Worm (Caenorhabditis elegans): ENCODE results near the gene C02F5.3.

The C02F5.3 gene

ce11 chrIII:8227511-8227910 lies 18.2 kb upstream of the C02F5.3 start, which contains the start of gene fbxl-1 (continued):
- TF ChIP-seq madf-9 (GFP tag; conservative IDR thresholded peaks at IDR 0.05) (peak; percentile 57; the same call in 1 of the 2 replicates), lin-29 (GFP tag; IDR thresholded peaks at IDR 0.05) (no peak), rbr-2 (tag; optimal IDR thresholded peaks at IDR 0.05) (peak; percentile 87), pha-4 (GFP tag; IDR thresholded peaks at IDR 0.05) (no peak; the same call in 1 of the 2 replicates), pha-4 (tag; optimal IDR thresholded peaks at IDR 0.05) (no peak), jun-1 (tag; optimal IDR thresholded peaks at IDR 0.05) (peak; percentile 23), nhr-10 (tag; optimal IDR thresholded peaks at IDR 0.05) (no peak), R02D3.7 (tag; optimal IDR thresholded peaks at IDR 0.05) (no peak), mxl-3 (GFP tag; optimal IDR thresholded peaks at IDR 0.05) (peak; percentile 86), mes-2 (tag; optimal IDR thresholded peaks at IDR 0.05; ENCODE audit: poor library complexity, severe bottlenecking) (peak; percentile 61), lsy-2 (tag; optimal IDR thresholded peaks at IDR 0.05) (peak; percentile 80 to 82), mdl-1 (tag; optimal IDR thresholded peaks at IDR 0.05) (peak; percentile 67 to 97), nhr-76 (tag; optimal IDR thresholded peaks at IDR 0.05) (no peak), lin-15B (tag; optimal IDR thresholded peaks at IDR 0.05) (no peak), hmg-1.1 (GFP tag; IDR thresholded peaks at IDR 0.05) (peak; percentile 93), mep-1 (tag; optimal IDR thresholded peaks at IDR 0.05) (peak; percentile 90), ZK337.2 (GFP tag; IDR thresholded peaks at IDR 0.05) (no peak), dmd-6 (GFP tag; IDR thresholded peaks at IDR 0.05) (peak; percentile 86), snpc-4 (tag; optimal IDR thresholded peaks at IDR 0.05) (no peak), skn-1 (tag; optimal IDR thresholded peaks at IDR 0.05) (no peak), set-16 (GFP tag; IDR thresholded peaks at IDR 0.05) (peak; percentile 89), dmd-8 (GFP tag; IDR thresholded peaks at IDR 0.05) (no peak), nhr-102 (tag; optimal IDR thresholded peaks at IDR 0.05) (no peak), ceh-44 (GFP tag; IDR thresholded peaks at IDR 0.05) (no peak), lin-13 (GFP tag; optimal IDR thresholded peaks at IDR 0.05) (peak; percentile 37), daf-8 (GFP tag; IDR thresholded peaks at IDR 0.05) (no peak), ZK546.5 (tag; optimal IDR thresholded peaks at IDR 0.05) (peak in 1 of 2 experiments; percentile 39), saeg-2 (GFP tag; IDR thresholded peaks at IDR 0.05) (no peak), lim-7 (GFP tag; IDR thresholded peaks at IDR 0.05) (no peak), ctbp-1 (GFP tag; IDR thresholded peaks at IDR 0.05) (peak; percentile 78), unc-39 (tag; optimal IDR thresholded peaks at IDR 0.05) (no peak), ceh-32 (tag; optimal IDR thresholded peaks at IDR 0.05; ENCODE audit: poor library complexity) (no peak), ceh-28 (tag; optimal IDR thresholded peaks at IDR 0.05) (no peak), pqm-1 (tag; optimal IDR thresholded peaks at IDR 0.05) (peak; percentile 15), fkh-10 (GFP tag; optimal IDR thresholded peaks at IDR 0.05) (peak; percentile 28), duxl-1 (tag; optimal IDR thresholded peaks at IDR 0.05; ENCODE audit: poor library complexity) (peak; percentile 6), spr-3 (GFP tag; optimal IDR thresholded peaks at IDR 0.05) (no peak), lin-1 (GFP tag; IDR thresholded peaks at IDR 0.05) (0 out of 2 replicates have a peak, but pooled peaks have one; percentile 35), lir-3 (tag; optimal IDR thresholded peaks at IDR 0.05) (no peak), F10B5.3 (tag; optimal IDR thresholded peaks at IDR 0.05) (no peak), nhr-77 (tag; optimal IDR thresholded peaks at IDR 0.05) (peak; percentile 83), cey-2 (tag; optimal IDR thresholded peaks at IDR 0.05; ENCODE audit: borderline replicate concordance, insufficient read depth) (no peak), mxl-2 (GFP tag; conservative IDR thresholded peaks at IDR 0.05) (no peak), D1046.2 (GFP tag; IDR thresholded peaks at IDR 0.05) (no peak), T26A8.4 (GFP tag; IDR thresholded peaks at IDR 0.05) (peak; percentile 60; the same call in 1 of the 2 replicates), nhr-48 (tag; optimal IDR thresholded peaks at IDR 0.05) (peak; percentile 31), nhr-25 (tag; optimal IDR thresholded peaks at IDR 0.05; ENCODE audit: borderline replicate concordance, insufficient read depth) (no peak), sdz-12 (GFP tag; optimal IDR thresholded peaks at IDR 0.05) (no peak), hlh-11 (tag; optimal IDR thresholded peaks at IDR 0.05) (peak; percentile 99), dpl-1 (GFP tag; optimal IDR thresholded peaks at IDR 0.05) (peak; percentile 16), hif-1 (tag; optimal IDR thresholded peaks at IDR 0.05) (peak; percentile 16 to 84)

Measured in whole organism, L4 larva.